Worm (Caenorhabditis elegans) whole organism, late embryonic: ENCODE data around the gene Y116A8C.29.

Experiments used
- C08G9.2 ChIP-seq: sonication (generic microtip); optimal IDR thresholded peaks from 2 replicates; lab custom pipeline; 2016; ENCODE audit warnings: mild to moderate bottlenecking, missing genetic modification characterization, moderate library complexity, missing compliant biosample characterization
- C38D4.7 ChIP-seq: fragments of 200-800 bp; sonication (Bioruptor generic); optimal IDR thresholded peaks from 2 replicates; lab custom pipeline; 2018; ENCODE audit warnings: mild to moderate bottlenecking, missing genetic modification characterization, moderate library complexity, missing compliant biosample characterization
- F13H6.1 ChIP-seq: sonication (generic microtip); optimal IDR thresholded peaks from 2 replicates; lab custom pipeline; 2016; ENCODE audit warnings: missing genetic modification characterization, missing compliant biosample characterization
- K02D7.2 ChIP-seq: sonication (generic microtip); optimal IDR thresholded peaks from 2 replicates; lab custom pipeline; 2017; ENCODE audit warnings: mild to moderate bottlenecking, missing genetic modification characterization, missing compliant biosample characterization
- K09A11.1 ChIP-seq: sonication (generic microtip); optimal IDR thresholded peaks from 2 replicates; lab custom pipeline; 2017; ENCODE audit warnings: antibody characterized with exemption, mild to moderate bottlenecking, missing genetic modification characterization, missing compliant biosample characterization; ENCODE audit not compliant: insufficient read depth
- ahr-1 ChIP-seq: sonication (generic microtip); optimal IDR thresholded peaks from 2 replicates; lab custom pipeline; 2016; ENCODE audit warnings: missing genetic modification characterization, missing compliant biosample characterization
- ceh-2 ChIP-seq: sonication (generic microtip); optimal IDR thresholded peaks from 2 replicates; lab custom pipeline; 2016; ENCODE audit warnings: missing genotype, missing genetic modification characterization, missing compliant biosample characterization
- ceh-22 ChIP-seq: sonication (generic microtip); optimal IDR thresholded peaks from 2 replicates; lab custom pipeline; 2017; ENCODE audit warnings: missing biosample characterization, missing genetic modification characterization
- ceh-24 ChIP-seq: sonication (generic microtip); optimal IDR thresholded peaks from 2 replicates; lab custom pipeline; 2016; ENCODE audit warnings: mild to moderate bottlenecking, missing genetic modification characterization, missing compliant biosample characterization
- ceh-30 ChIP-seq: fragments of 150-350 bp; optimal IDR thresholded peaks from 2 replicates; lab custom pipeline; 2014; ENCODE audit warnings: missing biosample characterization, missing genetic modification characterization
- ceh-31 ChIP-seq: sonication (generic microtip); optimal IDR thresholded peaks from 2 replicates; lab custom pipeline; 2016; ENCODE audit warnings: missing genetic modification characterization, missing compliant biosample characterization
- ceh-48 ChIP-seq: sonication (generic microtip); optimal IDR thresholded peaks from 2 replicates; lab custom pipeline; 2016; ENCODE audit warnings: missing genetic modification characterization, inconsistent platforms, missing compliant biosample characterization
- che-1 ChIP-seq: sonication (generic microtip); optimal IDR thresholded peaks from 2 replicates; lab custom pipeline; 2016; ENCODE audit warnings: mild to moderate bottlenecking, missing genetic modification characterization, missing compliant biosample characterization
- dmd-4 ChIP-seq: sonication (generic microtip); optimal IDR thresholded peaks from 2 replicates; lab custom pipeline; 2016; ENCODE audit warnings: borderline replicate concordance, missing genetic modification characterization, missing compliant biosample characterization
- elt-2 ChIP-seq: sonication (generic microtip); optimal IDR thresholded peaks from 2 replicates; lab custom pipeline; 2016; ENCODE audit warnings: missing genetic modification reagents, missing genetic modification characterization, missing compliant biosample characterization
- ets-4 ChIP-seq: sonication (generic microtip); optimal IDR thresholded peaks from 2 replicates; lab custom pipeline; 2016; ENCODE audit warnings: missing genetic modification characterization, missing compliant biosample characterization
- fax-1 ChIP-seq: sonication (generic microtip); optimal IDR thresholded peaks from 2 replicates; lab custom pipeline; 2016; ENCODE audit warnings: missing genotype, missing genetic modification characterization, missing compliant biosample characterization
- fkh-6 ChIP-seq: sonication (generic microtip); optimal IDR thresholded peaks from 2 replicates; lab custom pipeline; 2016; ENCODE audit warnings: missing genetic modification characterization, missing compliant biosample characterization
- hlh-8 ChIP-seq: sonication (generic microtip); optimal IDR thresholded peaks from 2 replicates; lab custom pipeline; 2016; ENCODE audit warnings: missing genotype, missing genetic modification characterization, missing compliant biosample characterization
- lim-6 ChIP-seq: sonication (generic microtip); optimal IDR thresholded peaks from 2 replicates; lab custom pipeline; 2016; ENCODE audit warnings: missing genetic modification characterization, missing compliant biosample characterization
- madf-2 ChIP-seq: sonication (generic microtip); optimal IDR thresholded peaks from 2 replicates; lab custom pipeline; 2017; ENCODE audit warnings: missing genetic modification characterization, missing compliant biosample characterization
- mec-3 ChIP-seq: sonication (generic microtip); optimal IDR thresholded peaks from 2 replicates; lab custom pipeline; 2016; ENCODE audit warnings: borderline replicate concordance, missing genetic modification characterization, missing compliant biosample characterization
- nfya-1 ChIP-seq: sonication (generic microtip); optimal IDR thresholded peaks from 2 replicates; lab custom pipeline; 2017; ENCODE audit warnings: missing genetic modification characterization, mild to moderate bottlenecking, missing compliant biosample characterization, antibody characterized with exemption, moderate library complexity
- nhr-232 ChIP-seq: sonication (generic microtip); optimal IDR thresholded peaks from 2 replicates; lab custom pipeline; 2016; ENCODE audit warnings: missing genetic modification characterization, missing compliant biosample characterization
- npax-4 ChIP-seq: sonication (generic microtip); optimal IDR thresholded peaks from 2 replicates; lab custom pipeline; 2016; ENCODE audit warnings: missing genetic modification characterization, missing compliant biosample characterization
- odd-2 ChIP-seq: sonication (generic microtip); optimal IDR thresholded peaks from 2 replicates; lab custom pipeline; 2017; ENCODE audit warnings: antibody characterized with exemption, mild to moderate bottlenecking, missing genetic modification characterization, missing compliant biosample characterization
- pqm-1 ChIP-seq: sonication (generic microtip); optimal IDR thresholded peaks from 2 replicates; lab custom pipeline; 2016; ENCODE audit warnings: missing genetic modification characterization, missing compliant biosample characterization
- ref-2 ChIP-seq: sonication (generic microtip); optimal IDR thresholded peaks from 2 replicates; lab custom pipeline; 2016; ENCODE audit warnings: missing genetic modification characterization, missing compliant biosample characterization
- rnt-1 ChIP-seq: sonication (generic microtip); optimal IDR thresholded peaks from 2 replicates; lab custom pipeline; 2016; ENCODE audit warnings: missing genetic modification characterization, missing compliant biosample characterization
- sdc-2 ChIP-seq: sonication (generic microtip); optimal IDR thresholded peaks from 2 replicates; lab custom pipeline; 2016; ENCODE audit warnings: missing genotype, missing genetic modification characterization, missing compliant biosample characterization
- sox-2 ChIP-seq: fragments of 200-800 bp; sonication (Bioruptor generic); IDR thresholded peaks from 2 replicates; pipeline ENCODE4 v1.3.6; 2022; ENCODE audit warnings: missing genetic modification reagents, missing genetic modification characterization, missing compliant biosample characterization
- tbx-2 ChIP-seq: sonication (generic microtip); optimal IDR thresholded peaks from 2 replicates; lab custom pipeline; 2016; ENCODE audit warnings: missing genetic modification characterization, missing compliant biosample characterization
- tbx-7 ChIP-seq: sonication (generic microtip); optimal IDR thresholded peaks from 2 replicates; lab custom pipeline; 2016; ENCODE audit warnings: missing genotype, missing genetic modification characterization, missing compliant biosample characterization
- unc-42 ChIP-seq: sonication (generic microtip); optimal IDR thresholded peaks from 2 replicates; lab custom pipeline; 2016; ENCODE audit warnings: missing genotype, missing genetic modification characterization, missing compliant biosample characterization
- zip-5 ChIP-seq: sonication (generic microtip); optimal IDR thresholded peaks from 2 replicates; lab custom pipeline; 2016; ENCODE audit warnings: missing genetic modification characterization, missing compliant biosample characterization
- ztf-16 ChIP-seq: sonication (generic microtip); optimal IDR thresholded peaks from 2 replicates; lab custom pipeline; 2017; ENCODE audit warnings: missing genetic modification characterization, missing compliant biosample characterization

The Y116A8C.29 gene

DNA sequence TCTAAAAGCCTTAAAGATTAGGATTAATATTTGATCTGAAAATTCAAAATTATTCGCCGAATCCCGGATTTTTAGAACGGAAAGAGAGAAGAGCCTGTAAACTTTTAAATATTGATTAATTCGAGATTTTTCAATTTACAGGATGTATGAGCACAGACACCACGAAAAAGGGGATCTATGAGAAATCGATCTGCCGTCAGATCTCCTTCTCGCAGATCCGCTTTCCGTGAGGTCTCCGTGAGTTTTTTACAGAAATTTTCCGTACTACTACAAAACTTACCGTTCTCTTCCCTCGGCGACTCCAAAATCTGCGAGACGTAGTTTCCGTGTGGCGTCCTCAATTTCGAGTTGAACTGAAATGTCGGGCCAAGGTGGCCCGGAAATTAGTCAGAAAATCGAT is 14.4 kb downstream of the Y116A8C.29 start:
- TF ChIP-seq hlh-8 (tag; lab: Kevin White, UChicago) (peak; percentile 56), ceh-31 (tag; lab: Kevin White, UChicago) (peak; percentile 76), K09A11.1 (tag; lab: Kevin White, UChicago) (no peak), F13H6.1 (tag; lab: Kevin White, UChicago) (peak; percentile 18), odd-2 (tag; lab: Kevin White, UChicago) (no peak), sdc-2 (tag; lab: Kevin White, UChicago) (no peak), mec-3 (tag; lab: Kevin White, UChicago) (no peak), lim-6 (peak; percentile 28), madf-2 (tag; lab: Kevin White, UChicago) (no peak), elt-2 (tag; lab: Kevin White, UChicago) (peak; percentile 52), C08G9.2 (tag; lab: Kevin White, UChicago) (peak; percentile 78), rnt-1 (tag; lab: Kevin White, UChicago) (peak; percentile 54), ztf-16 (tag; lab: Kevin White, UChicago) (no peak), zip-5 (tag; lab: Kevin White, UChicago) (peak; percentile 80), ref-2 (tag; lab: Kevin White, UChicago) (peak; percentile 52), ets-4 (peak; percentile 46), dmd-4 (tag; lab: Kevin White, UChicago) (peak; percentile 16), tbx-2 (tag; lab: Kevin White, UChicago) (peak; percentile 94), fax-1 (tag; lab: Kevin White, UChicago) (peak; percentile 74), ceh-2 (tag; lab: Kevin White, UChicago) (peak; percentile 71), tbx-7 (tag; lab: Kevin White, UChicago) (peak; percentile 75), C38D4.7 (GFP tag; lab: Kevin White, UChicago) (no peak), nfya-1 (tag; lab: Kevin White, UChicago) (no peak), ahr-1 (tag; lab: Kevin White, UChicago) (peak; percentile 57), ceh-22 (tag; lab: Kevin White, UChicago) (no peak), ceh-24 (no peak), sox-2 (GFP tag; lab: Robert Waterston, UW) (no peak)

ce11 chrIV:17108805-17109204 is 15.0 kb downstream of the Y116A8C.29 start:
- no peak for TF ChIP-seq ceh-31 (tag; lab: Kevin White, UChicago)
- TF ChIP-seq nfya-1 (tag; lab: Kevin White, UChicago): peak; percentile 79

DNA sequence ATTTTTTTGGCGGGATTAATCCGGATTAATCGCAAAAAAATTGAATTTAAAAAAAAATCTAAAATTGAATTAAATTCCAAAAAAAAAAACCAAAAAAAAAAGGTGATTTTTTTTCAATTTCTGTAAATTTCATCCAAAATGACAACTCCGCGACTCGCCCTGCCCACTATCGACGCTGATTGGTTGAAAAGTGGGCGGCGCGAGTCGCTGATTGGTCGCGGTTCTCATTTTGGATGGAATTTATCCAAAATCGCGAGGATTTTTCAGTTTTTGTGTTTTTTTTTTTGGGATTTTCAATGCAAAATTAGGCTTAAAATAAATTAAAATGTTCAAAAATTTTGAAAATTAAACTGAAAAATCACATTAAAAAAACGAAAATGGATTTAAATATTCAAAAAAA is 15.6 kb downstream of the Y116A8C.29 start:
- TF ChIP-seq nfya-1 (tag; lab: Kevin White, UChicago) (peak; percentile 91), nhr-232 (no peak)

DNA sequence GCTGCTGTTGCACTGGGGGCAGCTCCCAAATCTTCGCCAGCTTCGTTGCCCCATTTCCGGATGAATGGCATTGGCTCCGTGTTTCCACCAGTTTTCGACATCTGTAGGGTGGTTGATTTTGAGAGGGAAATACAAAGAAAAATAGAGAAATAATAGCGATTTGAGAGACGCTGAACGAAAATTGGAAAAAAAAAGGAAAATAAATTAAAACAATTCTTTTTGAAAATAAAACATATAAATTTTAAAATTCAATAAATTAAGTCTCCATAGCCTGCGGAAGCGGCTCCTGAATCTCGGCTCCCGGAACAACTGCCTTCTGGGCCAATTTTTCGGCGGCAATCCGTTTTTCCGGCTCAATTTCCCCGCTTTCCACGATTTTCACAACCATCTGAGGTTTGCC is 17.1 kb downstream of the Y116A8C.29 start, which contains the start of gene sfa-1:
TSS of gene sfa-1 (minus strand) at position 101 of the 400 bp plus-strand sequence.
- TF ChIP-seq che-1 (tag; lab: Kevin White, UChicago): no peak
- TF ChIP-seq pqm-1 (tag; lab: Kevin White, UChicago): no peak
- no peak for TF ChIP-seq ceh-48 (tag; lab: Kevin White, UChicago)
- TF ChIP-seq fkh-6 (tag; lab: Kevin White, UChicago): no peak
- TF ChIP-seq K02D7.2 (tag; lab: Kevin White, UChicago): no peak
- TF ChIP-seq ceh-30: no peak
- no peak for TF ChIP-seq zip-5 (tag; lab: Kevin White, UChicago)
- TF ChIP-seq npax-4 (tag; lab: Kevin White, UChicago): no peak
- no peak for TF ChIP-seq nfya-1 (tag; lab: Kevin White, UChicago)
- no peak for TF ChIP-seq sox-2 (GFP tag; lab: Robert Waterston, UW)
- TF ChIP-seq unc-42 (tag; lab: Kevin White, UChicago): no peak
